Worm (Caenorhabditis elegans): Measurements from ENCODE around the gene dhs-14.

DNA sequence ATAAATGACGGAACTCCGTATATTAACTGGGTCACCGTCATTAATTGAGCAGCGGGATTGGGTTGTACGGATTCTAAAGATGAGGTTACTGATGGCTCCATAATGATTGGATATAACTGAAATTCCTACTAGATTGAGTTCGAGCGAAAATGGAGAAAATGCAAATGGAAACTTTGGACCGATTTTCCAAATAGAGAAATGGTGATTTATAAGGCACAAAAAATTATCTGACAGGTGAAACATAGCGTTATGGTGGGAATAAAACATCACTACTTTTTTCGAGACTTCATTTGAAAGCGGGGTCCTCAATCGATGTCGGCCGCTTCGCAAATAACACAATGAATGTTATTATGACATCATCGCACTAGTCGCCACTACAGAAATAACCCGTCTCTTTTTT lies 42.4 kb downstream of the dhs-14 start, which contains the start of gene srg-60:
- TF ChIP-seq zag-1 (tag; optimal IDR thresholded peaks at IDR 0.05): no peak
- no peak for TF ChIP-seq pag-3 (tag; optimal IDR thresholded peaks at IDR 0.05; ENCODE audit: borderline replicate concordance, insufficient read depth)
- TF ChIP-seq lsy-2 (tag; optimal IDR thresholded peaks at IDR 0.05): no peak
- TF ChIP-seq sptf-1 (tag; optimal IDR thresholded peaks at IDR 0.05): no peak
- no peak for TF ChIP-seq aha-1 (tag; optimal IDR thresholded peaks at IDR 0.05)
- no peak for TF ChIP-seq nhr-76 (tag; optimal IDR thresholded peaks at IDR 0.05)
- no peak for TF ChIP-seq nhr-11 (tag; optimal IDR thresholded peaks at IDR 0.05)
- TF ChIP-seq pax-3 (tag; optimal IDR thresholded peaks at IDR 0.05): no peak
- TF ChIP-seq fkh-10 (GFP tag; optimal IDR thresholded peaks at IDR 0.05): no peak
- TF ChIP-seq fos-1 (tag; optimal IDR thresholded peaks at IDR 0.05): no peak
- no peak for TF ChIP-seq jun-1 (tag; optimal IDR thresholded peaks at IDR 0.05)
- TF ChIP-seq mdl-1 (tag; optimal IDR thresholded peaks at IDR 0.05): no peak
- TF ChIP-seq aly-2 (tag; optimal IDR thresholded peaks at IDR 0.05): no peak
- no peak for TF ChIP-seq mep-1 (tag; optimal IDR thresholded peaks at IDR 0.05)

Measured in whole organism, L1 larva.